Fruit fly (Drosophila melanogaster) whole organism, embryonic: Measurements from ENCODE around the gene Alh.
A peak's percentile ranks its signal among the peaks of the same experiment; 100 is the strongest.

Source experiments
- Asciz ChIP-seq: fragments of 200-800 bp; sonication (Bioruptor generic); optimal IDR thresholded peaks from 2 replicates; lab custom pipeline; 2017; ENCODE audit warnings: missing biosample characterization, mild to moderate bottlenecking, missing genetic modification characterization, missing genetic modification reagents
- Awh ChIP-seq: fragments of 200-800 bp; sonication (Bioruptor generic); IDR thresholded peaks from 2 replicates; pipeline ENCODE4, ENCODE4 v1.3.6; 2022; ENCODE audit warnings: missing biosample characterization, missing genetic modification characterization
- CG10543 ChIP-seq: fragments of 200-800 bp; sonication (Bioruptor generic); optimal IDR thresholded peaks from 3 replicates; lab custom pipeline; 2017; ENCODE audit warnings: missing biosample characterization, mild to moderate bottlenecking, missing genetic modification characterization, moderate library complexity
- CG11398 ChIP-seq: fragments of 200-800 bp; sonication (Bioruptor generic); optimal IDR thresholded peaks from 2 replicates; lab custom pipeline; 2016; ENCODE audit warnings: missing biosample characterization, missing genetic modification characterization
- CG11696 ChIP-seq: fragments of 200-800 bp; sonication (Bioruptor generic); IDR thresholded peaks from 2 replicates; pipeline ENCODE4 v1.3.6; 2022; ENCODE audit warnings: missing biosample characterization, missing genetic modification characterization
- CG12104 ChIP-seq: fragments of 200-800 bp; sonication (Bioruptor generic); optimal IDR thresholded peaks from 3 replicates; lab custom pipeline; 2016; ENCODE audit warnings: missing biosample characterization, missing genetic modification characterization
- CG15696 ChIP-seq: fragments of 200-800 bp; sonication (Bioruptor generic); optimal IDR thresholded peaks from 2 replicates; lab custom pipeline; 2019; ENCODE audit warnings: missing biosample characterization, mild to moderate bottlenecking, missing genetic modification characterization, moderate library complexity
- CG17186 ChIP-seq: fragments of 200-800 bp; sonication (Bioruptor generic); optimal IDR thresholded peaks from 3 replicates; lab custom pipeline; 2017; ENCODE audit warnings: missing biosample characterization, missing genetic modification reagents, missing genetic modification characterization
- CG17912 ChIP-seq: fragments of 200-800 bp; sonication (Bioruptor generic); optimal IDR thresholded peaks from 2 replicates; lab custom pipeline; 2018; ENCODE audit warnings: missing biosample characterization, mild to moderate bottlenecking, missing genetic modification characterization
- CG18599 ChIP-seq: fragments of 200-800 bp; sonication (Bioruptor generic); optimal IDR thresholded peaks from 3 replicates; lab custom pipeline; 2017; ENCODE audit warnings: missing biosample characterization, missing genetic modification characterization, mild to moderate bottlenecking, moderate library complexity, missing genetic modification reagents
- CG4854 ChIP-seq: fragments of 200-800 bp; sonication (Bioruptor generic); optimal IDR thresholded peaks from 2 replicates; lab custom pipeline; 2016; ENCODE audit warnings: missing biosample characterization, missing genetic modification characterization, inconsistent platforms
- CG5953 ChIP-seq: fragments of 200-800 bp; sonication (Bioruptor generic); IDR thresholded peaks from 2 replicates; pipeline ENCODE4 v1.3.6; 2022; ENCODE audit warnings: missing biosample characterization, missing genetic modification characterization
- CG6854 ChIP-seq: fragments of 200-800 bp; sonication (Bioruptor generic); optimal IDR thresholded peaks from 3 replicates; lab custom pipeline; 2017; ENCODE audit warnings: missing biosample characterization, mild to moderate bottlenecking, missing genetic modification characterization
- CG7556 ChIP-seq: fragments of 200-800 bp; sonication (Bioruptor generic); optimal IDR thresholded peaks from 2 replicates; lab custom pipeline; 2017; ENCODE audit warnings: missing biosample characterization, mild to moderate bottlenecking, missing genetic modification characterization
- CG8281 ChIP-seq: fragments of 200-800 bp; sonication (Bioruptor generic); optimal IDR thresholded peaks from 2 replicates; lab custom pipeline; 2018; ENCODE audit warnings: missing biosample characterization, mild to moderate bottlenecking, missing genetic modification characterization, moderate library complexity
- CG9215 ChIP-seq: fragments of 200-800 bp; sonication (Bioruptor generic); IDR thresholded peaks from 2 replicates; pipeline ENCODE4 v1.3.6; 2022; ENCODE audit warnings: missing biosample characterization, missing genetic modification characterization
- Camta ChIP-seq: fragments of 200-800 bp; sonication (Bioruptor generic); optimal IDR thresholded peaks from 2 replicates; lab custom pipeline; 2016; ENCODE audit warnings: missing biosample characterization, missing genetic modification characterization
- CkIIα-i1 ChIP-seq: fragments of 200-800 bp; sonication (Bioruptor generic); IDR thresholded peaks from 2 replicates; pipeline ENCODE4 v1.3.6; 2022; ENCODE audit warnings: missing biosample characterization, missing genetic modification characterization
- Dad ChIP-seq: fragments of 200-800 bp; sonication (Bioruptor generic); optimal IDR thresholded peaks from 3 replicates; lab custom pipeline; 2016; ENCODE audit warnings: missing biosample characterization, missing genetic modification characterization
- Dek ChIP-seq: fragments of 200-800 bp; sonication (Bioruptor generic); optimal IDR thresholded peaks from 3 replicates; lab custom pipeline; 2019; ENCODE audit warnings: missing biosample characterization, mild to moderate bottlenecking, missing genetic modification characterization, moderate library complexity
- Dp ChIP-seq: fragments of 200-800 bp; sonication (Bioruptor generic); optimal IDR thresholded peaks from 2 replicates; lab custom pipeline; 2018; ENCODE audit warnings: missing biosample characterization, mild to moderate bottlenecking, missing genetic modification characterization, moderate library complexity
- Gug ChIP-seq: fragments of 200-800 bp; sonication (Bioruptor generic); IDR thresholded peaks from 4 replicates; pipeline ENCODE4 v1.3.6; 2022; ENCODE audit warnings: missing biosample characterization, missing genetic modification characterization
- Kr ChIP-seq: fragments of 200-800 bp; sonication (Bioruptor generic); optimal IDR thresholded peaks from 2 replicates; lab custom pipeline; 2017; ENCODE audit warnings: missing biosample characterization, mild to moderate bottlenecking, missing genetic modification characterization
- Nf-YA ChIP-seq: fragments of 200-800 bp; sonication (Bioruptor generic); IDR thresholded peaks from 2 replicates; pipeline ENCODE4 v1.3.6; 2022; ENCODE audit warnings: missing biosample characterization, missing genetic modification characterization
- Nf-YB ChIP-seq: fragments of 200-800 bp; sonication (Bioruptor generic); optimal IDR thresholded peaks from 3 replicates; lab custom pipeline; 2019; ENCODE audit warnings: missing biosample characterization, mild to moderate bottlenecking, missing genetic modification characterization, moderate library complexity
- NfI ChIP-seq: fragments of 200-800 bp; sonication (Bioruptor generic); optimal IDR thresholded peaks from 3 replicates; lab custom pipeline; 2018; ENCODE audit warnings: missing biosample characterization, mild to moderate bottlenecking, missing genetic modification characterization, moderate library complexity
- Sox100B ChIP-seq: fragments of 200-800 bp; sonication (Bioruptor generic); optimal IDR thresholded peaks from 3 replicates; lab custom pipeline; 2018; ENCODE audit warnings: missing biosample characterization, mild to moderate bottlenecking, missing genetic modification characterization
- Spps ChIP-seq: fragments of 200-800 bp; sonication (Bioruptor generic); optimal IDR thresholded peaks from 2 replicates; lab custom pipeline; 2018; ENCODE audit warnings: missing biosample characterization, mild to moderate bottlenecking, missing genetic modification characterization
- Xbp1 ChIP-seq: fragments of 200-800 bp; sonication (Bioruptor generic); optimal IDR thresholded peaks from 3 replicates; lab custom pipeline; 2016; ENCODE audit warnings: missing biosample characterization, mild to moderate bottlenecking, missing genetic modification characterization
- aop ChIP-seq: fragments of 200-800 bp; sonication (Bioruptor generic); IDR thresholded peaks from 2 replicates; pipeline ENCODE4 v1.3.6; 2022; ENCODE audit warnings: missing biosample characterization, missing genetic modification characterization
- bigmax ChIP-seq: fragments of 200-800 bp; sonication (Bioruptor generic); optimal IDR thresholded peaks from 2 replicates; lab custom pipeline; 2018; ENCODE audit warnings: missing biosample characterization, mild to moderate bottlenecking, missing genetic modification characterization
- chif ChIP-seq, 2 experiments: fragments of 200-800 bp; sonication (Bioruptor generic); optimal IDR thresholded peaks; 3 replicates each; lab custom pipeline; 2016; ENCODE audit warnings: missing biosample characterization in 2 of 2, missing genetic modification characterization in 2 of 2
- chm ChIP-seq: fragments of 200-800 bp; sonication (Bioruptor generic); IDR thresholded peaks from 2 replicates; pipeline ENCODE4 v1.3.6; 2022; ENCODE audit warnings: missing biosample characterization, missing genetic modification characterization
- gcm ChIP-seq: fragments of 200-800 bp; sonication (Bioruptor generic); optimal IDR thresholded peaks from 2 replicates; lab custom pipeline; 2019; ENCODE audit warnings: missing biosample characterization, mild to moderate bottlenecking, missing genetic modification characterization, moderate library complexity
- ham ChIP-seq: fragments of 200-800 bp; sonication (Bioruptor generic); IDR thresholded peaks from 2 replicates; pipeline ENCODE4 v1.3.6; 2022; ENCODE audit warnings: missing biosample characterization, missing genetic modification characterization
- hkb ChIP-seq, 2 experiments: fragments of 200-800 bp in 1 of 2; fragments of >200 bp in 1 of 2; sonication (Bioruptor generic) in 1 of 2; IDR thresholded peaks in 1 of 2; optimal IDR thresholded peaks in 1 of 2; 2 replicates each; pipeline versions ENCODE4 v1.3.6 to Lab custom; 2017 to 2022; ENCODE audit warnings: missing biosample characterization in 1 of 2, missing genetic modification characterization in 1 of 2
- jigr1 ChIP-seq: fragments of 200-800 bp; sonication (Bioruptor generic); IDR thresholded peaks from 3 replicates; pipeline ENCODE4 v1.3.6; 2022; ENCODE audit warnings: missing biosample characterization, missing genetic modification characterization
- jumu ChIP-seq: fragments of 200-800 bp; sonication (Bioruptor generic); optimal IDR thresholded peaks from 3 replicates; lab custom pipeline; 2016; ENCODE audit warnings: missing biosample characterization, missing genetic modification characterization
- kah ChIP-seq: fragments of 200-800 bp; sonication (Bioruptor generic); optimal IDR thresholded peaks from 2 replicates; lab custom pipeline; 2018; ENCODE audit warnings: missing biosample characterization, mild to moderate bottlenecking, missing genetic modification characterization
- lilli ChIP-seq: fragments of 200-800 bp; sonication (Bioruptor generic); optimal IDR thresholded peaks from 3 replicates; lab custom pipeline; 2016; ENCODE audit warnings: missing biosample characterization, missing genetic modification characterization
- org-1 ChIP-seq: fragments of 200-800 bp; sonication (Bioruptor generic); optimal IDR thresholded peaks from 2 replicates; lab custom pipeline; 2017; ENCODE audit warnings: missing biosample characterization, missing genetic modification characterization
- pho ChIP-seq: fragments of 200-800 bp; sonication (Bioruptor generic); optimal IDR thresholded peaks from 2 replicates; lab custom pipeline; 2016; ENCODE audit warnings: missing biosample characterization, missing genetic modification characterization
- pzg ChIP-seq: fragments of 200-800 bp; sonication (Bioruptor generic); optimal IDR thresholded peaks from 3 replicates; lab custom pipeline; 2018; ENCODE audit warnings: missing biosample characterization, mild to moderate bottlenecking, missing genetic modification characterization, moderate library complexity
- row ChIP-seq: fragments of 200-800 bp; sonication (Bioruptor generic); IDR thresholded peaks from 3 replicates; pipeline ENCODE4 v1.3.6; 2022; ENCODE audit warnings: missing biosample characterization, missing genetic modification characterization
- sna ChIP-seq: fragments of 200-800 bp; sonication (Bioruptor generic); IDR thresholded peaks from 2 replicates; pipeline ENCODE4 v1.3.6; 2022; ENCODE audit warnings: missing biosample characterization, missing genetic modification characterization; ENCODE audit not compliant: partially characterized antibody
- tin ChIP-seq: fragments of 200-800 bp; sonication (Bioruptor generic); optimal IDR thresholded peaks from 3 replicates; lab custom pipeline; 2016; ENCODE audit warnings: missing biosample characterization, missing genetic modification characterization
- toy ChIP-seq: fragments of 200-800 bp; sonication (Bioruptor generic); IDR thresholded peaks from 2 replicates; pipeline ENCODE4 v1.3.6; 2022; ENCODE audit warnings: missing biosample characterization, missing genetic modification characterization
- twi ChIP-seq: fragments of 200-800 bp; optimal IDR thresholded peaks from 2 replicates; lab custom pipeline; 2019; ENCODE audit warnings: missing biosample characterization, mild to moderate bottlenecking, missing genetic modification characterization, moderate library complexity
- unpg ChIP-seq: fragments of 200-800 bp; sonication (Bioruptor generic); optimal IDR thresholded peaks from 3 replicates; lab custom pipeline; 2018; ENCODE audit warnings: missing biosample characterization, mild to moderate bottlenecking, missing genetic modification characterization, moderate library complexity

Gene Alh

DNA sequence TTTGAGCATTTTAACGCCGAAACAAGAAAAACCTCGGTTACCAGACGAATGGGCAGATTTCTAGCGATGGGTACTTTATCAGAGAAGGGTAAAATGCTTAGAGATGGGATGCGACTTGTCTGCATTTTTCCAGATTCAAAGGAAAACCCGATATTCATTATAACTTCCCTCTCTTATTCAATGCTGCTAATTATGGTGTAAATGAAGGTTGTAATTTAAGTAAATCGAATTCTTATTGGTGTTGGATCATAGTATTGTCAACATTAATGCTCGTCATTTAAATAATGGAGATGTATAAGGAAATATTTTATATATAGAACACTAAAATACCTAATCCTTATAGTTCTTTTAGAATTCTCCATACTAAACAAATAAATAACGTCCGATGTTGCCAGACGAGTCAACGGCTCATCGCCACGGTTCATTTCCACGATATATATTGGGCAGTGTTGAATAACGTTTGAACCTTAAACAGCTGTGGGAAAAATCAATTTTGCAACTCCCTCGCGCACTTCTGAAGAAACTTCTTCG is at the start of gene Alh, which contains the start of gene CG10098 (continued):
- TF ChIP-seq Camta (peak; percentile 86), Awh (GFP tag; lab: Robert Waterston, UW) (peak; percentile 59), tin (GFP tag; lab: Kevin White, UChicago) (peak; percentile 92), CG5953 (GFP tag; lab: Robert Waterston, UW) (no peak), CG17186 (GFP tag; lab: Kevin White, UChicago) (peak; percentile 14), CG9215 (GFP tag; lab: Robert Waterston, UW) (peak; percentile 89), CG7556 (GFP tag; lab: Kevin White, UChicago) (peak; percentile 69), org-1 (GFP tag; lab: Kevin White, UChicago) (no peak), Asciz (peak; percentile 60), CG12104 (GFP tag; lab: Kevin White, UChicago) (peak; percentile 89), kah (GFP tag; lab: Kevin White, UChicago) (peak; percentile 40), CG8281 (tag; lab: Kevin White, UChicago) (no peak), CG4854 (peak; percentile 69), CG10543 (GFP tag; lab: Kevin White, UChicago) (peak; percentile 81), Sox100B (GFP tag; lab: Kevin White, UChicago) (peak; percentile 72), NfI (GFP tag; lab: Kevin White, UChicago) (peak; percentile 82), chm (no peak; the same call in 1 of the 2 replicates), jumu (peak; percentile 90), gcm (GFP tag; lab: Kevin White, UChicago) (peak; percentile 22), Xbp1 (peak; percentile 93), Nf-YB (peak; percentile 34), pho (GFP tag; lab: Kevin White, UChicago) (peak; percentile 89), CG17912 (GFP tag; lab: Kevin White, UChicago) (peak; percentile 15), Spps (tag; lab: Kevin White, UChicago) (peak; percentile 34), twi (tag; lab: Kevin White, UChicago) (peak; percentile 71), CG11398 (GFP tag; lab: Kevin White, UChicago) (no peak), ham (GFP tag; lab: Robert Waterston, UW) (peak; percentile 64; the same call in 1 of the 2 replicates), Dad (GFP tag; lab: Kevin White, UChicago) (peak; percentile 83), sna (peak; percentile 55), CkIIα-i1 (GFP tag; lab: Robert Waterston, UW) (no peak), hkb (optimal IDR thresholded peaks at IDR 0.05; lab: Kevin White, UChicago) (peak; percentile 4), hkb (GFP tag; IDR thresholded peaks at IDR 0.05; lab: Robert Waterston, UW) (no peak; the same call in 1 of the 2 replicates), toy (GFP tag; lab: Robert Waterston, UW) (0 out of 2 replicates have a peak, but pooled peaks have one; percentile 45), CG18599 (GFP tag; lab: Kevin White, UChicago) (peak; percentile 87), Nf-YA (GFP tag; lab: Robert Waterston, UW) (no peak), chif (GFP tag; optimal IDR thresholded peaks at IDR 0.05; lab: Kevin White, UChicago) (peak; percentile 85 to 87), bigmax (no peak), CG11696 (GFP tag; lab: Robert Waterston, UW) (peak; percentile 49; the same call in 1 of the 2 replicates), unpg (GFP tag; lab: Kevin White, UChicago) (peak; percentile 68), Gug (GFP tag; lab: Robert Waterston, UW) (peak; percentile 94), jigr1 (GFP tag; lab: Robert Waterston, UW) (no peak; the same call in 2 of the 3 replicates), row (GFP tag; lab: Robert Waterston, UW) (peak; percentile 90), CG15696 (tag; lab: Kevin White, UChicago) (peak; percentile 87), pzg (peak; percentile 64), Kr (GFP tag; lab: Kevin White, UChicago) (no peak), Dp (GFP tag; lab: Kevin White, UChicago) (peak; percentile 17), CG6854 (GFP tag; lab: Kevin White, UChicago) (no peak), aop (GFP tag; lab: Robert Waterston, UW) (peak; percentile 70), lilli (GFP tag; lab: Kevin White, UChicago) (peak; percentile 94), Dek (tag; lab: Kevin White, UChicago) (peak; percentile 80)
